Worm (Caenorhabditis elegans) whole organism, L2 larva: ENCODE data around the gene aptf-4.
A peak's percentile ranks its signal among the peaks of the same experiment; 100 is the strongest.

ENCODE experiments used
- C34F6.9 ChIP-seq: fragments of 150-350 bp; optimal IDR thresholded peaks from 2 replicates; lab custom pipeline; 2014; ENCODE audit warnings: missing biosample characterization, missing genetic modification characterization
- F13H6.1 ChIP-seq: sonication (generic microtip); optimal IDR thresholded peaks from 2 replicates; lab custom pipeline; 2016; ENCODE audit warnings: missing genetic modification characterization, missing compliant biosample characterization
- Y55F3AM.14 ChIP-seq: fragments of 200-800 bp; sonication (Bioruptor generic); optimal IDR thresholded peaks from 2 replicates; lab custom pipeline; 2018; ENCODE audit warnings: mild to moderate bottlenecking, missing genetic modification characterization, missing compliant biosample characterization
- ZK546.5 ChIP-seq: sonication (generic microtip); optimal IDR thresholded peaks from 2 replicates; lab custom pipeline; 2017; ENCODE audit warnings: missing biosample characterization, missing genetic modification characterization
- alr-1 ChIP-seq: fragments of 150-350 bp; optimal IDR thresholded peaks from 2 replicates; lab custom pipeline; 2014; ENCODE audit warnings: missing biosample characterization, missing genetic modification characterization
- aly-2 ChIP-seq: fragments of 150-350 bp; optimal IDR thresholded peaks from 2 replicates; lab custom pipeline; 2014; ENCODE audit warnings: missing biosample characterization, missing genetic modification characterization
- ama-1 ChIP-seq: fragments of 150-350 bp; optimal IDR thresholded peaks from 2 replicates; lab custom pipeline; 2018; ENCODE audit warnings: inconsistent platforms
- blmp-1 ChIP-seq: sonication (generic microtip); optimal IDR thresholded peaks from 2 replicates; lab custom pipeline; 2017; ENCODE audit warnings: missing genetic modification characterization, mild to moderate bottlenecking, missing compliant biosample characterization, antibody characterized with exemption, moderate library complexity; ENCODE audit not compliant: insufficient read depth
- ceh-82 ChIP-seq: fragments of 150-350 bp; optimal IDR thresholded peaks from 2 replicates; lab custom pipeline; 2014; ENCODE audit warnings: missing biosample characterization, missing genetic modification characterization
- crh-2 ChIP-seq: sonication (generic microtip); optimal IDR thresholded peaks from 2 replicates; lab custom pipeline; 2017; ENCODE audit warnings: missing biosample characterization, missing genetic modification characterization
- dmd-4 ChIP-seq: sonication (generic microtip); optimal IDR thresholded peaks from 2 replicates; lab custom pipeline; 2017; ENCODE audit warnings: missing biosample characterization, missing genetic modification characterization
- egl-27 ChIP-seq: sonication (generic microtip); optimal IDR thresholded peaks from 3 replicates; lab custom pipeline; 2017; ENCODE audit warnings: missing biosample characterization, missing genetic modification reagents, missing genetic modification characterization
- elt-3 ChIP-seq: sonication (generic microtip); optimal IDR thresholded peaks from 2 replicates; lab custom pipeline; 2017; ENCODE audit warnings: missing biosample characterization, missing genetic modification characterization
- fos-1 ChIP-seq: fragments of 150-350 bp; optimal IDR thresholded peaks from 2 replicates; lab custom pipeline; 2014; ENCODE audit warnings: missing biosample characterization, missing genetic modification characterization
- gmeb-1 ChIP-seq: fragments of 150-350 bp; optimal IDR thresholded peaks from 2 replicates; lab custom pipeline; 2014; ENCODE audit warnings: missing biosample characterization, missing genetic modification characterization
- lin-13 ChIP-seq: fragments of 150-350 bp; optimal IDR thresholded peaks from 2 replicates; lab custom pipeline; 2014; ENCODE audit warnings: missing biosample characterization, missing genetic modification reagents, missing genetic modification characterization
- lsy-2 ChIP-seq, 2 experiments: fragments of 150-350 bp in 1 of 2; sonication (generic microtip) in 1 of 2; optimal IDR thresholded peaks; 2 replicates each; lab custom pipeline; 2014 to 2017; ENCODE audit warnings: missing biosample characterization in 2 of 2, missing genetic modification characterization in 2 of 2
- mab-5 ChIP-seq: fragments of 150-350 bp; optimal IDR thresholded peaks from 2 replicates; lab custom pipeline; 2014; ENCODE audit warnings: missing biosample characterization, missing genetic modification characterization
- mbf-1 ChIP-seq: sonication (generic microtip); optimal IDR thresholded peaks from 2 replicates; lab custom pipeline; 2017; ENCODE audit warnings: missing biosample characterization, missing genetic modification characterization
- mdl-1 ChIP-seq, 2 experiments: fragments of 150-350 bp in 1 of 2; sonication (generic microtip) in 1 of 2; optimal IDR thresholded peaks; 2 replicates each; lab custom pipeline; 2017; ENCODE audit warnings: missing biosample characterization in 2 of 2, missing genetic modification characterization in 2 of 2
- nhr-10 ChIP-seq: sonication (generic microtip); optimal IDR thresholded peaks from 2 replicates; lab custom pipeline; 2017; ENCODE audit warnings: missing biosample characterization, missing genetic modification characterization
- nhr-12 ChIP-seq: fragments of 150-350 bp; optimal IDR thresholded peaks from 2 replicates; lab custom pipeline; 2014; ENCODE audit warnings: missing biosample characterization, missing genetic modification characterization
- nhr-129 ChIP-seq: fragments of 150-350 bp; optimal IDR thresholded peaks from 2 replicates; lab custom pipeline; 2014; ENCODE audit warnings: missing biosample characterization, missing genetic modification characterization
- nhr-237 ChIP-seq: fragments of 150-350 bp; optimal IDR thresholded peaks from 2 replicates; lab custom pipeline; 2014; ENCODE audit warnings: missing biosample characterization, missing genetic modification characterization
- nhr-77 ChIP-seq: fragments of 150-350 bp; optimal IDR thresholded peaks from 2 replicates; lab custom pipeline; 2014; ENCODE audit warnings: missing biosample characterization, missing genetic modification characterization
- sma-3 ChIP-seq: sonication (generic microtip); optimal IDR thresholded peaks from 2 replicates; lab custom pipeline; 2016; ENCODE audit warnings: missing genetic modification reagents, missing genetic modification characterization, missing compliant biosample characterization
- sma-9 ChIP-seq, 2 experiments: fragments of 150-350 bp in 1 of 2; sonication (generic microtip) in 1 of 2; optimal IDR thresholded peaks; 2 replicates each; lab custom pipeline; 2014 to 2016; ENCODE audit warnings: missing genetic modification characterization in 2 of 2, mild to moderate bottlenecking in 1 of 2, missing biosample characterization in 1 of 2, missing compliant biosample characterization in 1 of 2, missing genetic modification reagents in 1 of 2, moderate library complexity in 1 of 2
- snpc-4 ChIP-seq: fragments of 150-350 bp; optimal IDR thresholded peaks from 2 replicates; lab custom pipeline; 2014; ENCODE audit warnings: missing biosample characterization, missing genetic modification characterization
- unc-55 ChIP-seq: fragments of 150-350 bp; sonication (generic microtip); optimal IDR thresholded peaks from 3 replicates; lab custom pipeline; 2014; ENCODE audit warnings: missing biosample characterization, missing genetic modification reagents, missing genetic modification characterization
- unc-62 ChIP-seq: fragments of 150-350 bp; optimal IDR thresholded peaks from 2 replicates; lab custom pipeline; 2014; ENCODE audit warnings: missing biosample characterization, missing genetic modification reagents, missing genetic modification characterization
- zag-1 ChIP-seq: fragments of 150-350 bp; optimal IDR thresholded peaks from 2 replicates; lab custom pipeline; 2014; ENCODE audit warnings: missing biosample characterization, missing genetic modification characterization
- ztf-4 ChIP-seq: fragments of 150-350 bp; optimal IDR thresholded peaks from 2 replicates; lab custom pipeline; 2014; ENCODE audit warnings: missing biosample characterization, missing genetic modification characterization

The aptf-4 gene

DNA sequence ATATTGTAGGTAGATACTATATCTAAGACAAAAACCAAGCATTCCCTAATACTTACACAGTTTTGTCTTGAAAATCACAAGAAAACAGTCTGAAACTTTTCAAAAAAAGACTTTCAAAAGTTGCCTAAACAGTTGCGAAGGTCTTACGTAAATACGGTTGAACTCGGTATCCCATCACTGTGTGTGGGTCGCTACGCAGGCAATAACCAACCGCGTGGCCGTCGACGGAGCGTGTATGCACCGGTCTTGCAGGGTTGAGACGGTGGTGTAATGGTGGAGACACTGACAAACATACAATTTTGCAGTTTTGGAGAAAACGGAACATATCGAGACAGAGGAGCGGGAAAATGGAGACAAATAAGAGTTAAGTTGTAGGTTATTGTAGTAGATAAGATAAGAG, 29.6 kb upstream of the aptf-4 start, which contains the start of gene iff-2 (continued):
- peak; percentile 99 for TF ChIP-seq lin-13 (GFP tag; lab: Kevin White, UChicago)
- TF ChIP-seq, all 48 proteins: peak for 39

DNA sequence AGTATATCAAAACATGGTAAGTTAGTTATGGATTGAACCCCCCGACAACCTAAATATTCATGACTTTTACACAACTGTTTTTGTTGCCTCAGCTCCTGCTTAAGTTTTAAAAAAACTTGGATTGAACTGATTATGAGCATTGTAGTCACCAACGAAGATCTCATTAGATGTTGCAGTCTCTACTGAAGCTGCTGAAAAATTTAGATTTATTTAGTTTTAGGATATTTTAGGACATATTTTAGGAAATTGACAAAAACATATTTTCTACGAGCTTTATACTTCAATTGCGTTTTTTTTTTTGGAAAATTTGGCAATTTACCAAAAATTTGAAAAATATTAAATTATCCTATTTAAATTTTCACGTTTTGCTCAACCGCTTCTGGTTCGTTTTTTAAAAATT, 28.8 kb upstream of the aptf-4 start, which contains the start of gene F54C9.14:
F54C9.14 (plus strand) TSS at position 301 of the 400 bp plus-strand sequence.
- TF ChIP-seq mab-5 (tag; lab: Kevin White, UChicago): no peak
- no peak for TF ChIP-seq unc-62
- no peak for TF ChIP-seq nhr-10 (tag; lab: Kevin White, UChicago)
- TF ChIP-seq ztf-4 (tag; lab: Kevin White, UChicago): no peak
- TF ChIP-seq Y55F3AM.14 (GFP tag; lab: Kevin White, UChicago): no peak
- no peak for TF ChIP-seq nhr-12 (tag; lab: Kevin White, UChicago)
- no peak for TF ChIP-seq mdl-1 (tag; optimal IDR thresholded peaks at IDR 0.05; lab: Kevin White, UChicago)
- TF ChIP-seq alr-1 (tag; lab: Kevin White, UChicago): no peak
- no peak for TF ChIP-seq C34F6.9 (tag; lab: Kevin White, UChicago)

DNA sequence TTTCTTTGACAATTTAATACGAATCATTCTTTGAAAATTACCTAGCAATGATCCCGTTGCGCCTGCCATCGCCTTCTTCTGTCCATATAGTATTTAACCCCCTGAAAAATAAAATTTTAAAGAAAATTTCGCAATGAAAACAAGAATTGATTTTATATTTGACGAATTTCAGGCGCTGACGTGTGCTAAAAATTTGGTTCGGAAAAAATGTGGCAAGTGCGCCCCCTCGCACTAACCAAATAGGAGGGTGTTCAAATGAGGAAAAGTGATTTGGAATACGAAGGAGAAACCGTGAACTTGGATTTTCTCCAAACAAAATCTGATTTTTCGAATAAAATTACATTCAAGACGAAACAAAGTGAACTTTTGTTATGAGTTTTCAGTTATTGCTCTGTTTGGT, 24.7 kb upstream of the aptf-4 start, which contains the start of gene stc-1:
stc-1 (minus strand) TSS at position 101 of the 400 bp plus-strand sequence.
- TF ChIP-seq mbf-1 (tag; lab: Kevin White, UChicago): no peak
- peak; percentile 36 for TF ChIP-seq C34F6.9 (tag; lab: Kevin White, UChicago)
- no peak for TF ChIP-seq dmd-4 (tag; lab: Kevin White, UChicago)
- no peak for TF ChIP-seq fos-1
- TF ChIP-seq ZK546.5 (tag; lab: Kevin White, UChicago): no peak
- TF ChIP-seq lin-13 (GFP tag; lab: Kevin White, UChicago): no peak
- peak in 1 of 2 experiments; percentile 58 for TF ChIP-seq lsy-2 (tag; optimal IDR thresholded peaks at IDR 0.05; lab: Kevin White, UChicago)
- peak; percentile 43 for TF ChIP-seq crh-2 (tag; lab: Kevin White, UChicago)
- no peak for TF ChIP-seq snpc-4 (tag; lab: Kevin White, UChicago)
- TF ChIP-seq F13H6.1 (tag; lab: Kevin White, UChicago): no peak
- peak; percentile 23 for TF ChIP-seq nhr-129 (tag; lab: Kevin White, UChicago)
- TF ChIP-seq ama-1 (lab: Kevin White, UChicago): no peak
- TF ChIP-seq aly-2: no peak
- TF ChIP-seq Y55F3AM.14 (GFP tag; lab: Kevin White, UChicago): no peak
- TF ChIP-seq gmeb-1 (tag; lab: Kevin White, UChicago): peak; percentile 84
- TF ChIP-seq nhr-10 (tag; lab: Kevin White, UChicago): no peak
- TF ChIP-seq zag-1: no peak
- no peak for TF ChIP-seq ztf-4 (tag; lab: Kevin White, UChicago)
- no peak for TF ChIP-seq nhr-237 (tag; lab: Kevin White, UChicago)
- no peak for TF ChIP-seq elt-3 (tag; lab: Kevin White, UChicago)
- no peak for TF ChIP-seq ceh-82
- no peak for TF ChIP-seq mdl-1 (tag; optimal IDR thresholded peaks at IDR 0.05; lab: Kevin White, UChicago)
- TF ChIP-seq unc-55: peak; percentile 41
- TF ChIP-seq unc-62: no peak
- peak; percentile 13 for TF ChIP-seq sma-3 (GFP tag; lab: Kevin White, UChicago)
- TF ChIP-seq nhr-77: no peak
- TF ChIP-seq blmp-1: no peak

DNA sequence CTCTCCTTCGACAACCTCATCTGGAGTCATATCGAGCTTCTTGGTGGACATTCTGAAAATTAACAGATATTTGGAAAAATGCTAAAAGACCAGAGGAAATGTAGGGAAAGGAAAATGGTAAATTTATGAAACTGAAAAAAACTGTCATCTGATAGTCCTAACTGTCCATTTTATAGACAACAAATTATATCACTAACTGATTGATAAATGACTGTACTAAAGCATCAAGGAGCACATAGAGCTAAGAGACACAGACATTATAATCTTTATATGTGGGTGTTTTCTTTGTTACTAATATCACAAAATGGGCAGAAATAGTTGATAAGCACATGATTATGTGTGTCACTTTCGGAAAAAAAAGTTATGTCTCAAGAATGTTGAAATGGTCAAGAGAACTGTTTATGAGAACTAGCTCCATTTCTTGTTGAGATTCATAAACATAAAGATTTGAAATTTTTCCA, 23.9 kb upstream of the aptf-4 start, which contains the start of gene F54C9.3:
F54C9.3 (minus strand) TSS at position 51 of the 461 bp plus-strand sequence.
- TF ChIP-seq unc-62 (no peak), lsy-2 (tag; optimal IDR thresholded peaks at IDR 0.05; lab: Kevin White, UChicago) (peak in 1 of 2 experiments; percentile 11), fos-1 (peak; percentile 98), sma-9 (GFP tag; optimal IDR thresholded peaks at IDR 0.05; lab: Kevin White, UChicago) (peak; percentile 13), sma-9 (tag; optimal IDR thresholded peaks at IDR 0.05; lab: Kevin White, UChicago) (no peak), crh-2 (tag; lab: Kevin White, UChicago) (peak; percentile 54), nhr-237 (tag; lab: Kevin White, UChicago) (no peak), gmeb-1 (tag; lab: Kevin White, UChicago) (peak; percentile 41), zag-1 (no peak), mab-5 (tag; lab: Kevin White, UChicago) (no peak), F13H6.1 (tag; lab: Kevin White, UChicago) (peak; percentile 46), egl-27 (no peak), dmd-4 (tag; lab: Kevin White, UChicago) (no peak), ama-1 (lab: Kevin White, UChicago) (no peak), nhr-77 (no peak)
